Fruit fly (Drosophila melanogaster) whole organism, prepupa: ENCODE results near the gene elg1.
A peak's percentile ranks its signal among the peaks of the same experiment; 100 is the strongest.

Experiments used
- Blimp-1 ChIP-seq: fragments of 200-800 bp; sonication (Bioruptor generic); optimal IDR thresholded peaks from 3 replicates; lab custom pipeline; 2017; ENCODE audit warnings: missing biosample characterization, missing genetic modification characterization, mild to moderate bottlenecking, moderate library complexity, missing genetic modification reagents
- CG11294 ChIP-seq: fragments of 200-800 bp; sonication (Bioruptor generic); IDR thresholded peaks from 2 replicates; pipeline ENCODE4 v1.3.6; 2022; ENCODE audit warnings: missing biosample characterization, missing genetic modification characterization
- CG32006 ChIP-seq: fragments of 200-800 bp; sonication (Bioruptor generic); optimal IDR thresholded peaks from 3 replicates; lab custom pipeline; 2017; ENCODE audit warnings: missing biosample characterization, mild to moderate bottlenecking, missing genetic modification characterization
- CG6163 ChIP-seq: fragments of 200-800 bp; sonication (Bioruptor generic); IDR thresholded peaks from 3 replicates; pipeline ENCODE4 v1.3.6; 2022; ENCODE audit warnings: missing biosample characterization, missing genetic modification characterization
- CG6276 ChIP-seq: fragments of 200-800 bp; sonication (Bioruptor generic); optimal IDR thresholded peaks from 2 replicates; lab custom pipeline; 2017; ENCODE audit warnings: missing biosample characterization, mild to moderate bottlenecking, missing genetic modification characterization
- CG6854 ChIP-seq: fragments of 200-800 bp; sonication (Bioruptor generic); optimal IDR thresholded peaks from 2 replicates; lab custom pipeline; 2017; ENCODE audit warnings: missing biosample characterization, mild to moderate bottlenecking, missing genetic modification characterization
- CG7368 ChIP-seq: fragments of 200-800 bp; sonication (Bioruptor generic); optimal IDR thresholded peaks from 3 replicates; lab custom pipeline; 2016; ENCODE audit warnings: missing biosample characterization, missing genetic modification characterization
- Eip75B ChIP-seq: fragments of 200-800 bp; sonication (Bioruptor generic); optimal IDR thresholded peaks from 3 replicates; lab custom pipeline; 2016; ENCODE audit warnings: missing biosample characterization, missing genetic modification characterization
- Lpt ChIP-seq: fragments of 200-800 bp; sonication (Bioruptor generic); optimal IDR thresholded peaks from 3 replicates; lab custom pipeline; 2016; ENCODE audit warnings: missing biosample characterization, missing genetic modification characterization
- dac ChIP-seq: fragments of 200-800 bp; sonication (Bioruptor generic); optimal IDR thresholded peaks from 2 replicates; lab custom pipeline; 2017; ENCODE audit warnings: missing biosample characterization, mild to moderate bottlenecking, missing genetic modification characterization
- pdm3 ChIP-seq: fragments of 200-800 bp; sonication (Bioruptor generic); optimal IDR thresholded peaks from 3 replicates; lab custom pipeline; 2016; ENCODE audit warnings: missing biosample characterization, missing genetic modification characterization
- topi ChIP-seq: fragments of 200-800 bp; sonication (Bioruptor generic); optimal IDR thresholded peaks from 3 replicates; lab custom pipeline; 2016; ENCODE audit warnings: missing biosample characterization, missing genetic modification characterization

elg1 gene

DNA sequence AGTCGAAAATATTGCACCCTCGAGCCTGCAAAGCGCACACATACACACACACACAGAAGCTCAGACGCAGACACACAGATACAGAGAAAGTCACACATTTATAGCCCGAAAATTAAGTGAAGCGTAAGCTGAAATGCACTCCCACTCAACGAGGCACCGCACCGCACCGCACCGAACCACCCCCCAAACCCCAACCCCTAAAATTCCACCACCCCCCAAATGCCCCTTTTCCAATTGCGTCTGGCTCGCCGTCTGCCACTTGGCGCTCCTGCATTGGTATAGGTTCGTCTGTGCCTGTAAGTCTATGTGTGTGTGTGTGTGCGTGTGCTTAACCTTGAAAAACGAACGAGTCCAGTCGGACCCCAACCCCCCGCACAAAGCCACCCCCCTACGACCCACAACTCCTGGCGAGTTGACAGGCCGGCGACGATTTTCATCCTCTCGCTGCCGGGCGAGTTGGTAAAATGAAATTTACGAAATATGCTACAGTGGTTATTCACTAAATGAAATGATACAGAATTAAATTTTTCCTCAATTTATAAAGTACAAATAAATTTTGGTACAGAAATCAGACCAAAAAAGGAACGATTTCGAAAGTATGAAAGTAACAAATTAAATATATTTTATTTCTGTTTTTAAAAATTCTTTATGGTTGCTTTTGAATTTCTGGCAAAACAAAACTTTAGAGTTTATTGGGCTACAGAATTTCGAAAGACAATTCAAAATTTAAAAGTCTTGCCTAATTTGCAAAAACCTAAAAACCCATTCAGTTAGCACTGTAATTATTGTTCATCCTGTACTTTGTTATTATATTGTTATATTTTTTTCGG, 51.0 kb downstream of the elg1 start (continued):
- peak; percentile 75 for TF ChIP-seq topi (GFP tag; lab: Kevin White, UChicago)
- TF ChIP-seq pdm3 (GFP tag; lab: Kevin White, UChicago) = peak; percentile 50
- no peak for TF ChIP-seq Lpt (GFP tag; lab: Kevin White, UChicago)

DNA sequence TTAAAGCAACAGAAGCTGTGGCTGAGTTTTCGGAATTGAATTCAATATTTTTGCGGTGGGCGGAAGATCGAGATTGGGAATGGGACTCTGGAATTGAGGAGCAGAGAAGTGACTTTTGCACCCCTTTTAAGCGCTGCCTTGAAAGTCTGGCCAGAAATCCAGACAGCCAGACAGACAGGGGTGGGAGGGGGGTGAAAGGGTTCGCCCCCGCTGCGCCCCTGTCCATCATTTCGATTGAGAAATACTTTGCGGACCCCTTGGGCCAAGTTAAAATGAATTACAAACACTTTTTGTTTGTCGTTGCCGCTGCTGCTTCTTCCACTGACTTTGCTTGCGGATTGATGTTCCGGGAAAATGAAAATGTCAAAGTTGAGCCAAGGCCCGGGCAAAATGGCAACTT, 51.7 kb downstream of the elg1 start:
- no peak for TF ChIP-seq CG6163
- TF ChIP-seq topi (GFP tag; lab: Kevin White, UChicago) = no peak
- TF ChIP-seq CG6276 (GFP tag; lab: Kevin White, UChicago) = no peak
- TF ChIP-seq CG6854 = no peak
- TF ChIP-seq Eip75B (GFP tag; lab: Kevin White, UChicago) = no peak
- TF ChIP-seq Blimp-1 (GFP tag; lab: Kevin White, UChicago) = no peak
- no peak for TF ChIP-seq CG11294 (GFP tag; lab: Robert Waterston, UW)
- TF ChIP-seq CG7368 (GFP tag; lab: Kevin White, UChicago) = no peak
- TF ChIP-seq dac (GFP tag; lab: Kevin White, UChicago) = no peak
- TF ChIP-seq CG32006 (GFP tag; lab: Kevin White, UChicago) = no peak
